Worm (Caenorhabditis elegans) whole organism, mixed stage, embryonic: Measurements from ENCODE around the gene ilys-4.

Experiments
- M03D4.4 ChIP-seq: sonication (generic microtip); optimal IDR thresholded peaks from 2 replicates; lab custom pipeline; 2017; ENCODE audit warnings: mild to moderate bottlenecking, missing genetic modification characterization, missing compliant biosample characterization
- blmp-1 ChIP-seq: fragments of 150-350 bp; optimal IDR thresholded peaks from 2 replicates; lab custom pipeline; 2014; ENCODE audit warnings: missing biosample characterization, missing genetic modification characterization
- ceh-39 ChIP-seq: fragments of 150-350 bp; optimal IDR thresholded peaks from 2 replicates; lab custom pipeline; 2014; ENCODE audit warnings: missing biosample characterization, missing genetic modification characterization
- ceh-43 ChIP-seq: fragments of 200-800 bp; sonication (Bioruptor generic); optimal IDR thresholded peaks from 2 replicates; lab custom pipeline; 2018; ENCODE audit warnings: mild to moderate bottlenecking, missing genetic modification characterization, moderate library complexity, missing compliant biosample characterization
- ceh-83 ChIP-seq: fragments of 200-800 bp; sonication (Bioruptor generic); optimal IDR thresholded peaks from 2 replicates; lab custom pipeline; 2018; ENCODE audit warnings: mild to moderate bottlenecking, missing genetic modification characterization, missing compliant biosample characterization
- ces-1 ChIP-seq: fragments of 150-350 bp; optimal IDR thresholded peaks from 2 replicates; lab custom pipeline; 2014; ENCODE audit warnings: missing biosample characterization, missing genetic modification reagents, missing genetic modification characterization
- cnd-1 ChIP-seq: fragments of 200-800 bp; sonication (Bioruptor generic); optimal IDR thresholded peaks from 2 replicates; lab custom pipeline; 2018; ENCODE audit warnings: mild to moderate bottlenecking, missing genetic modification characterization, missing compliant biosample characterization
- drap-1 ChIP-seq: fragments of 200-800 bp; sonication (Bioruptor generic); optimal IDR thresholded peaks from 3 replicates; lab custom pipeline; 2018; ENCODE audit warnings: mild to moderate bottlenecking, missing genetic modification characterization, missing compliant biosample characterization
- elt-1 ChIP-seq: sonication (generic microtip); optimal IDR thresholded peaks from 2 replicates; lab custom pipeline; 2017; ENCODE audit warnings: missing genetic modification characterization, mild to moderate bottlenecking, missing compliant biosample characterization, antibody characterized with exemption, moderate library complexity, borderline replicate concordance; ENCODE audit not compliant: insufficient read depth
- elt-3 ChIP-seq: fragments of 150-350 bp; optimal IDR thresholded peaks from 2 replicates; lab custom pipeline; 2014; ENCODE audit warnings: missing biosample characterization, missing genetic modification characterization
- flh-1 ChIP-seq: fragments of 200-800 bp; sonication (Bioruptor generic); optimal IDR thresholded peaks from 2 replicates; lab custom pipeline; 2018; ENCODE audit warnings: mild to moderate bottlenecking, missing genetic modification characterization, moderate library complexity, missing compliant biosample characterization
- ham-2 ChIP-seq: fragments of 200-800 bp; sonication (Bioruptor generic); optimal IDR thresholded peaks from 2 replicates; lab custom pipeline; 2018; ENCODE audit warnings: mild to moderate bottlenecking, missing genetic modification characterization, missing compliant biosample characterization
- hlh-1 ChIP-seq: fragments of 150-350 bp; optimal IDR thresholded peaks from 2 replicates; lab custom pipeline; 2014; ENCODE audit warnings: missing biosample characterization, missing genetic modification reagents, missing genetic modification characterization
- lin-13 ChIP-seq: fragments of 150-350 bp; optimal IDR thresholded peaks from 2 replicates; lab custom pipeline; 2014; ENCODE audit warnings: missing biosample characterization, missing genetic modification characterization
- lin-32 ChIP-seq: fragments of 200-800 bp; sonication (Bioruptor generic); optimal IDR thresholded peaks from 2 replicates; lab custom pipeline; 2018; ENCODE audit warnings: mild to moderate bottlenecking, missing genetic modification characterization, missing compliant biosample characterization
- lsy-2 ChIP-seq: fragments of 150-350 bp; optimal IDR thresholded peaks from 2 replicates; lab custom pipeline; 2014; ENCODE audit warnings: missing biosample characterization, missing genetic modification characterization
- mab-5 ChIP-seq: fragments of 150-350 bp; optimal IDR thresholded peaks from 2 replicates; lab custom pipeline; 2014; ENCODE audit warnings: missing biosample characterization, missing genetic modification characterization
- mep-1 ChIP-seq: fragments of 150-350 bp; optimal IDR thresholded peaks from 2 replicates; lab custom pipeline; 2017; ENCODE audit warnings: missing biosample characterization, missing genetic modification reagents, missing genetic modification characterization, inconsistent platforms
- nhr-12 ChIP-seq: fragments of 150-350 bp; optimal IDR thresholded peaks from 2 replicates; lab custom pipeline; 2014; ENCODE audit warnings: missing biosample characterization, missing genetic modification characterization
- nhr-2 ChIP-seq: fragments of 150-350 bp; optimal IDR thresholded peaks from 2 replicates; lab custom pipeline; 2014; ENCODE audit warnings: missing biosample characterization, missing genetic modification characterization
- nhr-237 ChIP-seq: fragments of 150-350 bp; optimal IDR thresholded peaks from 2 replicates; lab custom pipeline; 2014; ENCODE audit warnings: missing biosample characterization, missing genetic modification characterization
- nhr-28 ChIP-seq: fragments of 150-350 bp; optimal IDR thresholded peaks from 2 replicates; lab custom pipeline; 2014; ENCODE audit warnings: missing biosample characterization, missing genetic modification characterization
- nhr-76 ChIP-seq: sonication (generic microtip); optimal IDR thresholded peaks from 2 replicates; lab custom pipeline; 2017; ENCODE audit warnings: missing biosample characterization, missing genetic modification characterization
- pha-4 ChIP-seq: fragments of 150-350 bp; optimal IDR thresholded peaks from 2 replicates; lab custom pipeline; 2018; ENCODE audit warnings: missing biosample characterization, missing genetic modification reagents, missing genetic modification characterization
- sem-2 ChIP-seq: fragments of 200-800 bp; sonication (Bioruptor generic); optimal IDR thresholded peaks from 2 replicates; lab custom pipeline; 2018; ENCODE audit warnings: mild to moderate bottlenecking, missing genetic modification characterization, missing compliant biosample characterization
- snpc-4 ChIP-seq: fragments of 150-350 bp; optimal IDR thresholded peaks from 2 replicates; lab custom pipeline; 2014; ENCODE audit warnings: missing biosample characterization, missing genetic modification characterization
- tbx-8 ChIP-seq: fragments of 200-800 bp; sonication (Bioruptor generic); optimal IDR thresholded peaks from 2 replicates; lab custom pipeline; 2018; ENCODE audit warnings: mild to moderate bottlenecking, missing genetic modification characterization, moderate library complexity, missing compliant biosample characterization
- unc-120 ChIP-seq: sonication (generic microtip); optimal IDR thresholded peaks from 2 replicates; lab custom pipeline; 2017; ENCODE audit warnings: missing genetic modification characterization, missing compliant biosample characterization; ENCODE audit not compliant: poor library complexity, severe bottlenecking
- unc-62 ChIP-seq: fragments of 150-350 bp; optimal IDR thresholded peaks from 2 replicates; lab custom pipeline; 2014; ENCODE audit warnings: missing biosample characterization, missing genetic modification reagents, missing genetic modification characterization
- zip-8 ChIP-seq: fragments of 150-350 bp; optimal IDR thresholded peaks from 2 replicates; lab custom pipeline; 2014; ENCODE audit warnings: missing biosample characterization, missing genetic modification characterization
- ztf-11 ChIP-seq: fragments of 150-350 bp; optimal IDR thresholded peaks from 2 replicates; lab custom pipeline; 2014; ENCODE audit warnings: missing biosample characterization, missing genetic modification characterization

ilys-4 gene

DNA sequence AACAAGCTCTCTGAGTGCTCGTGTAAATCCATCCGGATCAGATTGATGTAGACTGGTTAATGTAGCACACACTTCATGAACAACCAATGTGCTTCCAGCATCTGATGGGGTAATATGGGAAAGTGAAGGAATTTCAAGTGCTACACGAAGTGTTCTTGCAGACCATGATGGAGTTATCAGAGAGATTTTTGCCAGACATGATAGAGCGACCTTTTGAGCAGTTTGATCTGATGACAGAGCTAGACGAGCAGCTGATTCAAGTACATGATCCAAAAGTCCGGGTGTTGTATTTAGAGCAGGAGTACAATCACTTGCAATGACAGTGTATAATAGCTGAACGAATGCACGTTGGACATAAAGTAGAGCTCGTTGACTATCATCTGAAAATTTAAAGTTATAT, 20.5 kb upstream of the ilys-4 start:
- TF ChIP-seq mab-5 (tag; lab: Kevin White, UChicago) (no peak), mep-1 (no peak), ceh-39 (tag; lab: Kevin White, UChicago) (no peak), sem-2 (no peak), unc-120 (no peak), ztf-11 (tag; lab: Kevin White, UChicago) (no peak), nhr-76 (tag; lab: Kevin White, UChicago) (no peak)

DNA sequence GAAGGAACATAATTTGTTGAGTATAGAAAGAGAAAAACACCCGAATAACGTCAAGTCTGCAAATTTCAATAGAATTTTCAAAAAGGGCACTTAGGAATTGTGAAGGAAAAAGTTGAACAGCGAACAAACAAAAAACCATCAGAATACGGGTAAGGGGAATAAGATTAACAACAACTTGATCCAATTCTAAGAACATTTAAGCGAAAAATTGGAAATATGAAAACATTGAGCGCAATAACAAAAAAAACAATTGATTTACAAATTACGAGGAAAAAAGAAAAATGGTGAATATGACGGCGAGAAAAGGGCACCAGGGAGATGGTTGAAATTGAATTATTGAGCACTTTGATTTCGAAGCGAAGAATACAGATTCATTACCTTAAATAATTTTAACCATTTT, 19.6 kb upstream of the ilys-4 start:
- TF ChIP-seq sem-2: no peak
- TF ChIP-seq cnd-1 (tag; lab: Kevin White, UChicago): no peak
- TF ChIP-seq nhr-237 (tag; lab: Kevin White, UChicago): no peak
- TF ChIP-seq tbx-8 (GFP tag; lab: Kevin White, UChicago): no peak
- no peak for TF ChIP-seq ztf-11 (tag; lab: Kevin White, UChicago)
- no peak for TF ChIP-seq M03D4.4 (tag; lab: Kevin White, UChicago)

DNA sequence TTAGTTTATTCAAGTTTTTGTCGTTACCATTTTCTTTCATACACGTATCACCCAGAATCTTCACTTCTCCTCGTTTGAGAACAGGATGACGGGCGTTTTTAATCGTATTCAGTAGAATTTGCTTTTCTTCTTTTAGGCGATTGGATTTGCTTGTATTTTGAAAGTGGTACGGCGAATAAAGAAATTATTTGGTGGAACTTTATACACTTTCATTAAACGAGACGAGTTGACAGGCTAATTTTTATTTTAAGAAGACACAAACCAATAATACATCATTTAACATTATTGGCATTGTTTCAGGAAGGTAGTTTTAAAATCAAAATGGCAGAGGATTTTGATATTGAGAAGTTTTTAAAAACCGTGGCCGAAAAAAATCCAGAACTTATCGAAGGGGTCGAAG, 17.6 kb upstream of the ilys-4 start, which contains the start of gene C49H3.4:
C49H3.4 (plus strand) TSS at position 301 of the 400 bp plus-strand sequence.
- TF ChIP-seq snpc-4 (no peak), ham-2 (no peak), nhr-28 (no peak), ceh-43 (GFP tag; lab: Kevin White, UChicago) (no peak), nhr-2 (tag; lab: Kevin White, UChicago) (no peak), nhr-237 (tag; lab: Kevin White, UChicago) (no peak), M03D4.4 (tag; lab: Kevin White, UChicago) (no peak), cnd-1 (tag; lab: Kevin White, UChicago) (no peak), nhr-12 (no peak), zip-8 (no peak), ces-1 (no peak), ceh-83 (no peak), sem-2 (no peak), mab-5 (tag; lab: Kevin White, UChicago) (no peak), drap-1 (no peak), blmp-1 (tag; lab: Kevin White, UChicago) (no peak), lin-32 (GFP tag; lab: Kevin White, UChicago) (no peak)

DNA sequence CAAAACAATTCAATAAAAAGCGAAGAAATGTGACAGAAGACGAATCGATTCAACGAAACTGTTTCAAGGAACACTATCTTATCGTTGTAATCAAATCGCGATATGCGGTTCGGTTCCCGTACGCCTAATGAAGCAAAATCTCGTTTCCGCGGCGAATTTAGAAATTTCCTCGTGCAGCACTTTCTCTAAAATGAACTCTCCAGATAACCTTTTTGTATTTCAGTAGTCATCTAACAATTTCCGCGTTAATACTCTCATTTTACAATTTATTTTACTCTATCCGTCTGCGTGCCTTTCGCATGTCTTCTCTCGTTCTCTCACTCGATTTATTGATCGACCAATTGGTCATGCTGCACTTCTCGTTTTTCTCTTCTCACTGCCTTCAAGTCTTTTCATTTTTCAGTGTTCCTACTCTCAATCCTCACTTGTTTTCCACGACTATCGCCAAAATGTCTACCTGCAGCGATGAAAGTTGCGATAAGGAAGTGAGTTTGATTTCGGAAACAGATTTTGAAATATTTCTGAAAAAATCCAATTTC, 12.9 kb upstream of the ilys-4 start, which contains the start of the genes npp-27 and ntl-4:
npp-27 (minus strand) TSS at position 51 of the 539 bp plus-strand sequence.
ntl-4 (plus strand) TSS at position 379 of the 539 bp plus-strand sequence.
- no peak for TF ChIP-seq flh-1 (GFP tag; lab: Kevin White, UChicago)
- TF ChIP-seq ces-1: peak; percentile 6
- TF ChIP-seq elt-1 (tag; lab: Kevin White, UChicago): peak; percentile 83
- TF ChIP-seq mab-5 (tag; lab: Kevin White, UChicago): no peak
- no peak for TF ChIP-seq elt-3 (tag; lab: Kevin White, UChicago)
- TF ChIP-seq nhr-76 (tag; lab: Kevin White, UChicago): no peak
- TF ChIP-seq hlh-1: peak; percentile 30
- peak; percentile 33 for TF ChIP-seq ceh-83

DNA sequence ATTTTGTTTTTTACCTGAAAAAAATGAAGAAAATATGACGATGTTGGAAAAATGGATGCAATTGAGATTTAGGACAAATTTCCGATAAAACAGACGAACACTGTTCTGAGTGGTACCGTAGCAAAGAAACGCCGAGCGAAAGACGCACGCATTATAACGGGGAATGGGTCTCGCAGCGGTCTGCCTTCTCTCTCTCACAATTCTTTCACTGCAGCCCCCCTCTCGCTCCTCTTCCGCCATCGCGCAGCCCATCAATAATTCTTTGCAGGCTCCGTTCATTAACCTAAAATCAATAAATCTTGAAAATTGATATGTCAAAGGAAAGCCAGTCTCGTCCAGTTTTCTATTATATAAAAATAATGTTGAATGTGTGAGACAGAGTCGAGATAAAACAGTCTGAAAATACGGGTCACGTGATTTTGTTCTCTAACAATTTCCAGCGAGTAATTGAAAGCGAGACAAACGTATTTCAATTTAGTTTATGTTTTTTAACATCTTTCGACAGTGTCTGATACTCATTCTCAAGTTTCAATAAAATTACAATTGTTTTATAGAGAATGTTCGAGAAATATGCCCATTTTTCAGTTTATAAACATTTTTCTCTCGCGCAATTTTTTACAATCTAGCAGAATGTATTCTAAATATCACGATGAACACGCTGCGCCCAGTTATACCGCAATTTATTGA, 12.3 kb upstream of the ilys-4 start:
- TF ChIP-seq nhr-28 (no peak), pha-4 (tag; lab: Kevin White, UChicago) (no peak), lin-13 (tag; lab: Kevin White, UChicago) (no peak), blmp-1 (tag; lab: Kevin White, UChicago) (no peak), lsy-2 (tag; lab: Kevin White, UChicago) (peak; percentile 65), M03D4.4 (tag; lab: Kevin White, UChicago) (no peak), lin-32 (GFP tag; lab: Kevin White, UChicago) (no peak), hlh-1 (peak; percentile 19), ceh-39 (tag; lab: Kevin White, UChicago) (no peak), mep-1 (peak; percentile 65), flh-1 (GFP tag; lab: Kevin White, UChicago) (no peak), snpc-4 (no peak), ces-1 (peak; percentile 8), unc-62 (GFP tag; lab: Kevin White, UChicago) (no peak), nhr-237 (tag; lab: Kevin White, UChicago) (no peak)
